Worm (Caenorhabditis elegans) whole organism, L4 larva: Measurements from ENCODE around the gene srh-219.

Experiments used
- ZK337.2 ChIP-seq: fragments of 200-800 bp; sonication (Bioruptor generic); IDR thresholded peaks from 2 replicates; pipeline ENCODE4 v1.3.6; 2022; ENCODE audit warnings: missing genetic modification reagents, missing genetic modification characterization, missing compliant biosample characterization
- ceh-62 ChIP-seq: sonication (generic microtip); optimal IDR thresholded peaks from 2 replicates; lab custom pipeline; 2017; ENCODE audit warnings: missing biosample characterization, missing genetic modification characterization
- fkh-10 ChIP-seq: fragments of 150-350 bp; optimal IDR thresholded peaks from 2 replicates; lab custom pipeline; 2014; ENCODE audit warnings: missing biosample characterization, missing genetic modification reagents, missing genetic modification characterization
- lin-13 ChIP-seq: fragments of 150-350 bp; optimal IDR thresholded peaks from 2 replicates; lab custom pipeline; 2014; ENCODE audit warnings: missing biosample characterization, missing genetic modification reagents, missing genetic modification characterization
- zip-11 ChIP-seq: fragments of 200-800 bp; sonication (Bioruptor generic); IDR thresholded peaks from 2 replicates; pipeline ENCODE4 v1.3.6; 2022; ENCODE audit warnings: missing genetic modification characterization, missing compliant biosample characterization

DNA sequence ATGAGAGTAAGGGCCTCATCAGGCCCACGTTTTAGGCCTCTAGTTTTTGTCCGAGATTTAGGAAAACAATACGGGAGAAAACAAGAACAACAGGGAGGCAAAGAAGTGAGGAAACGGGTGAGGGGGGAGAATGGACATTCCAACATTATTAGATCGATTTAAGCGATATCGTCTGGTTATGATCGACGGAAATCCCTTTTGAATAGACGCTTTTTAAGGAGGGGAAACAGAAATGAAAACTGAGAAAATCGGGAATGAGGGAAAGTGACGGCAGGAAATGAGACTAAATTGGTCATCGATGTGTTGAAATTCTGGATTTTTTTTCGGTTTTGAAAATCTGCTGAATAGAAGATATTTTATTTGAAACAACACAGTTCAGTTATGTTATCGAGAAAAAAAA lies 30.9 kb upstream of the srh-219 start, which contains the start of gene rocf-1:
- TF ChIP-seq zip-11 (GFP tag; lab: Robert Waterston, UW) (no peak), ZK337.2 (no peak), ceh-62 (tag; lab: Kevin White, UChicago) (no peak), lin-13 (no peak), fkh-10 (no peak)
